Worm (Caenorhabditis elegans) whole organism, L1 larva: ENCODE data around the gene klo-2.

ENCODE experiments used
- elt-3 ChIP-seq, 6 experiments: fragments of 150-350 bp in 1 of 6; sonication (generic microtip); optimal IDR thresholded peaks; 2 replicates each; lab custom pipeline; 2017 to 2018; ENCODE audit warnings: missing biosample characterization in 6 of 6, missing genetic modification characterization in 6 of 6, inconsistent platforms in 1 of 6
- isw-1 ChIP-seq: fragments of 200-800 bp; sonication (Bioruptor generic); IDR thresholded peaks from 2 replicates; pipeline ENCODE4 v1.3.6; 2022; ENCODE audit warnings: missing genetic modification characterization, missing compliant biosample characterization
- lin-14 ChIP-seq: fragments of 200-800 bp; sonication (Bioruptor generic); optimal IDR thresholded peaks from 2 replicates; lab custom pipeline; 2018; ENCODE audit warnings: mild to moderate bottlenecking, missing genetic modification characterization, moderate library complexity, missing compliant biosample characterization
- nhr-237 ChIP-seq: fragments of 150-350 bp; optimal IDR thresholded peaks from 2 replicates; lab custom pipeline; 2014; ENCODE audit warnings: missing biosample characterization, missing genetic modification characterization
- nhr-76 ChIP-seq: sonication (generic microtip); optimal IDR thresholded peaks from 2 replicates; lab custom pipeline; 2017; ENCODE audit warnings: missing biosample characterization, missing genetic modification characterization
- nhr-84 ChIP-seq: sonication (generic microtip); optimal IDR thresholded peaks from 2 replicates; lab custom pipeline; 2017; ENCODE audit warnings: missing biosample characterization, missing genetic modification characterization
- unc-130 ChIP-seq: fragments of 150-350 bp; optimal IDR thresholded peaks from 2 replicates; lab custom pipeline; 2017; ENCODE audit warnings: missing biosample characterization, missing genetic modification characterization, inconsistent platforms
- unc-62 ChIP-seq: fragments of 150-350 bp; optimal IDR thresholded peaks from 2 replicates; lab custom pipeline; 2014; ENCODE audit warnings: missing biosample characterization, missing genetic modification reagents, missing genetic modification characterization
- unc-86 ChIP-seq: sonication (generic microtip); optimal IDR thresholded peaks from 2 replicates; lab custom pipeline; 2016; ENCODE audit warnings: missing genetic modification characterization, missing compliant biosample characterization

DNA sequence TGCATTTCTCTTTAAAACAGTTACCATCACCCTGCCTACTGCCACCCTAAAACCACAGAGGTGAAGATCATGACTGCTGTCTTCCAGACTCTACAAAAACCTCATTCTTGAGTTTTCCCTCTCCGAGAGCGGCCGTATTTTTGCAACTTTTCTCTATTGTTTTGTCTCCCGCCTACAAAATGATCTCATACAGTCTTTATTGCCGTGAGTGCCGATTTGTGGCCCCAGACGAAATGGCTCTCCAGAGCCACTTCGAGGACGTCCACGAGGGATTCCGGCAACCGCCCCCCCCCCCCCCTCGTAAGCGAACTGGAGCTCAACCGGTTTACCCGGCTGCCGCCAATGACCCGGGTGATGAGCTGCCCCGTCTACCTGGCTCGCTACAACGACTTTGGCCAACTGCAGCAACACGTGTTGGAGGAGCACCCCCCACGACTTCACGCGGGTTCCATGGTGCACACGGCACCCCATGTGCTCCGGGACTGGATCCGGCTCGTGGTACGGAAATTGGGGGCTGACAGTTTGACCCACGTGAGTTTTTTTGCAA, 21.2 kb upstream of the klo-2 start:
- TF ChIP-seq unc-86 (tag; lab: Kevin White, UChicago): no peak
- no peak for TF ChIP-seq lin-14
- no peak for TF ChIP-seq unc-130
- no peak for TF ChIP-seq nhr-76 (tag; lab: Kevin White, UChicago)
- no peak for TF ChIP-seq isw-1 (GFP tag; lab: Robert Waterston, UW)
- TF ChIP-seq unc-62: no peak
- TF ChIP-seq nhr-84: no peak
- no peak for TF ChIP-seq nhr-237
- no peak for TF ChIP-seq elt-3 (tag; optimal IDR thresholded peaks at IDR 0.05; lab: Kevin White, UChicago)
